Worm (Caenorhabditis elegans) whole organism, L2 larva: ENCODE results near the gene F38A1.11.

Source experiments
- C34F6.9 ChIP-seq: fragments of 150-350 bp; optimal IDR thresholded peaks from 2 replicates; lab custom pipeline; 2014; ENCODE audit warnings: missing biosample characterization, missing genetic modification characterization
- F13H6.1 ChIP-seq: sonication (generic microtip); optimal IDR thresholded peaks from 2 replicates; lab custom pipeline; 2016; ENCODE audit warnings: missing genetic modification characterization, missing compliant biosample characterization
- R02D3.7 ChIP-seq: fragments of 150-350 bp; optimal IDR thresholded peaks from 2 replicates; lab custom pipeline; 2014; ENCODE audit warnings: missing biosample characterization, missing genetic modification characterization
- ZK546.5 ChIP-seq: sonication (generic microtip); optimal IDR thresholded peaks from 2 replicates; lab custom pipeline; 2017; ENCODE audit warnings: missing biosample characterization, missing genetic modification characterization
- alr-1 ChIP-seq: fragments of 150-350 bp; optimal IDR thresholded peaks from 2 replicates; lab custom pipeline; 2014; ENCODE audit warnings: missing biosample characterization, missing genetic modification characterization
- aly-2 ChIP-seq: fragments of 150-350 bp; optimal IDR thresholded peaks from 2 replicates; lab custom pipeline; 2014; ENCODE audit warnings: missing biosample characterization, missing genetic modification characterization
- crh-2 ChIP-seq: sonication (generic microtip); optimal IDR thresholded peaks from 2 replicates; lab custom pipeline; 2017; ENCODE audit warnings: missing biosample characterization, missing genetic modification characterization
- egl-27 ChIP-seq: sonication (generic microtip); optimal IDR thresholded peaks from 3 replicates; lab custom pipeline; 2017; ENCODE audit warnings: missing biosample characterization, missing genetic modification reagents, missing genetic modification characterization
- elt-1 ChIP-seq: fragments of 150-350 bp; optimal IDR thresholded peaks from 2 replicates; lab custom pipeline; 2014; ENCODE audit warnings: missing biosample characterization, missing genetic modification characterization
- fos-1 ChIP-seq: fragments of 150-350 bp; optimal IDR thresholded peaks from 2 replicates; lab custom pipeline; 2014; ENCODE audit warnings: missing biosample characterization, missing genetic modification characterization
- gmeb-1 ChIP-seq: fragments of 150-350 bp; optimal IDR thresholded peaks from 2 replicates; lab custom pipeline; 2014; ENCODE audit warnings: missing biosample characterization, missing genetic modification characterization
- lin-11 ChIP-seq: fragments of 150-350 bp; sonication (generic microtip); optimal IDR thresholded peaks from 2 replicates; lab custom pipeline; 2014; ENCODE audit warnings: missing biosample characterization, missing genetic modification characterization, inconsistent platforms, mixed read lengths
- lin-13 ChIP-seq: fragments of 150-350 bp; optimal IDR thresholded peaks from 2 replicates; lab custom pipeline; 2014; ENCODE audit warnings: missing biosample characterization, missing genetic modification reagents, missing genetic modification characterization
- lin-39 ChIP-seq: fragments of 150-350 bp; optimal IDR thresholded peaks from 2 replicates; lab custom pipeline; 2014; ENCODE audit warnings: missing biosample characterization, missing genetic modification reagents, missing genetic modification characterization
- lsy-2 ChIP-seq, 2 experiments: fragments of 150-350 bp in 1 of 2; sonication (generic microtip) in 1 of 2; optimal IDR thresholded peaks; 2 replicates each; lab custom pipeline; 2014 to 2017; ENCODE audit warnings: missing biosample characterization in 2 of 2, missing genetic modification characterization in 2 of 2
- mdl-1 ChIP-seq, 2 experiments: fragments of 150-350 bp in 1 of 2; sonication (generic microtip) in 1 of 2; optimal IDR thresholded peaks; 2 replicates each; lab custom pipeline; 2017; ENCODE audit warnings: missing biosample characterization in 2 of 2, missing genetic modification characterization in 2 of 2
- nhr-11 ChIP-seq: fragments of 150-350 bp; optimal IDR thresholded peaks from 2 replicates; lab custom pipeline; 2014; ENCODE audit warnings: missing biosample characterization, missing genetic modification characterization
- nhr-12 ChIP-seq: fragments of 150-350 bp; optimal IDR thresholded peaks from 2 replicates; lab custom pipeline; 2014; ENCODE audit warnings: missing biosample characterization, missing genetic modification characterization
- nhr-21 ChIP-seq: fragments of 150-350 bp; optimal IDR thresholded peaks from 2 replicates; lab custom pipeline; 2014; ENCODE audit warnings: missing biosample characterization, missing genetic modification characterization
- nhr-23 ChIP-seq: fragments of 150-350 bp; optimal IDR thresholded peaks from 2 replicates; lab custom pipeline; 2014; ENCODE audit warnings: missing biosample characterization, missing genetic modification reagents, missing genetic modification characterization
- nhr-237 ChIP-seq: fragments of 150-350 bp; optimal IDR thresholded peaks from 2 replicates; lab custom pipeline; 2014; ENCODE audit warnings: missing biosample characterization, missing genetic modification characterization
- nhr-25 ChIP-seq: fragments of 150-350 bp; sonication (generic microtip); optimal IDR thresholded peaks from 3 replicates; lab custom pipeline; 2014; ENCODE audit warnings: missing biosample characterization, missing genetic modification characterization
- nhr-77 ChIP-seq: fragments of 150-350 bp; optimal IDR thresholded peaks from 2 replicates; lab custom pipeline; 2014; ENCODE audit warnings: missing biosample characterization, missing genetic modification characterization
- sem-4 ChIP-seq: fragments of 150-350 bp; optimal IDR thresholded peaks from 2 replicates; lab custom pipeline; 2014; ENCODE audit warnings: missing biosample characterization, missing genetic modification reagents, missing genetic modification characterization
- sma-3 ChIP-seq: sonication (generic microtip); optimal IDR thresholded peaks from 2 replicates; lab custom pipeline; 2016; ENCODE audit warnings: missing genetic modification reagents, missing genetic modification characterization, missing compliant biosample characterization
- sma-9 ChIP-seq, 2 experiments: fragments of 150-350 bp in 1 of 2; sonication (generic microtip) in 1 of 2; optimal IDR thresholded peaks; 2 replicates each; lab custom pipeline; 2014 to 2016; ENCODE audit warnings: missing genetic modification characterization in 2 of 2, mild to moderate bottlenecking in 1 of 2, missing biosample characterization in 1 of 2, missing compliant biosample characterization in 1 of 2, missing genetic modification reagents in 1 of 2, moderate library complexity in 1 of 2
- unc-39 ChIP-seq: fragments of 150-350 bp; optimal IDR thresholded peaks from 2 replicates; lab custom pipeline; 2014; ENCODE audit warnings: missing biosample characterization, missing genetic modification characterization
- unc-55 ChIP-seq: fragments of 150-350 bp; sonication (generic microtip); optimal IDR thresholded peaks from 3 replicates; lab custom pipeline; 2014; ENCODE audit warnings: missing biosample characterization, missing genetic modification reagents, missing genetic modification characterization
- unc-62 ChIP-seq: fragments of 150-350 bp; optimal IDR thresholded peaks from 2 replicates; lab custom pipeline; 2014; ENCODE audit warnings: missing biosample characterization, missing genetic modification reagents, missing genetic modification characterization
- zag-1 ChIP-seq: fragments of 150-350 bp; optimal IDR thresholded peaks from 2 replicates; lab custom pipeline; 2014; ENCODE audit warnings: missing biosample characterization, missing genetic modification characterization
- ztf-1 ChIP-seq: fragments of 200-800 bp; sonication (Bioruptor generic); conservative IDR thresholded peaks from 2 replicates; pipeline ENCODE4 v1.3.6; 2022; ENCODE audit warnings: missing genetic modification characterization, missing compliant biosample characterization
- ztf-11 ChIP-seq: sonication (generic microtip); optimal IDR thresholded peaks from 2 replicates; lab custom pipeline; 2017; ENCODE audit warnings: missing biosample characterization, missing genetic modification characterization

Gene F38A1.11

ce11 chrIV:1246762-1247436, at the start of gene F38A1.11, which contains the start of gene clec-165:
Gene F38A1.11, plus strand, starts transcription at chrIV:1247386.
Gene clec-165, minus strand, starts transcription at chrIV:1246886.
- no peak for TF ChIP-seq C34F6.9 (tag; lab: Kevin White, UChicago)
- peak; percentile 15 for TF ChIP-seq fos-1

- TF ChIP-seq lin-13 (GFP tag; lab: Kevin White, UChicago): no peak
- no peak for TF ChIP-seq zag-1 (tag; lab: Kevin White, UChicago)
- TF ChIP-seq egl-27 (tag; lab: Kevin White, UChicago): no peak
- no peak for TF ChIP-seq sem-4 (tag; lab: Kevin White, UChicago)
Measured at ce11 chrIV:1199501-1199900, 47.7 kb upstream of the F38A1.11 start.

ce11 chrIV:1204870-1205269, 42.3 kb upstream of the F38A1.11 start, which contains the start of gene dsl-2:
Gene dsl-2, minus strand, starts transcription at chrIV:1204970.
- TF ChIP-seq crh-2 (tag; lab: Kevin White, UChicago) (no peak), elt-1 (tag; lab: Kevin White, UChicago) (no peak), R02D3.7 (tag; lab: Kevin White, UChicago) (no peak), nhr-77 (no peak), sma-9 (GFP tag; optimal IDR thresholded peaks at IDR 0.05; lab: Kevin White, UChicago) (no peak), sma-9 (tag; optimal IDR thresholded peaks at IDR 0.05; lab: Kevin White, UChicago) (no peak)

ce11 chrIV:1207980-1208379, 39.2 kb upstream of the F38A1.11 start, which contains the start of gene dsl-1:
Gene dsl-1, minus strand, starts transcription at chrIV:1208080.
- no peak for TF ChIP-seq nhr-11 (tag; lab: Kevin White, UChicago)
- TF ChIP-seq nhr-237: no peak
- TF ChIP-seq sma-3 (GFP tag; lab: Kevin White, UChicago): no peak
- no peak for TF ChIP-seq gmeb-1
- TF ChIP-seq crh-2 (tag; lab: Kevin White, UChicago): no peak
- no peak for TF ChIP-seq alr-1 (tag; lab: Kevin White, UChicago)
- TF ChIP-seq ZK546.5 (tag; lab: Kevin White, UChicago): no peak
- no peak for TF ChIP-seq lin-11
- TF ChIP-seq unc-55 (GFP tag; lab: Kevin White, UChicago): no peak
- no peak for TF ChIP-seq unc-39 (tag; lab: Kevin White, UChicago)
- TF ChIP-seq C34F6.9 (tag; lab: Kevin White, UChicago): no peak
- TF ChIP-seq nhr-23 (tag; lab: Kevin White, UChicago): no peak
- no peak for TF ChIP-seq nhr-21 (tag; lab: Kevin White, UChicago)
- TF ChIP-seq unc-62 (GFP tag; lab: Kevin White, UChicago): no peak
- TF ChIP-seq ztf-11 (tag; lab: Kevin White, UChicago): no peak
- TF ChIP-seq lin-39: no peak
- no peak for TF ChIP-seq sma-9 (GFP tag; optimal IDR thresholded peaks at IDR 0.05; lab: Kevin White, UChicago)
- no peak for TF ChIP-seq sma-9 (tag; optimal IDR thresholded peaks at IDR 0.05; lab: Kevin White, UChicago)
- no peak for TF ChIP-seq nhr-12

- no peak for TF ChIP-seq sma-3 (GFP tag; lab: Kevin White, UChicago)
- no peak for TF ChIP-seq F13H6.1
- no peak for TF ChIP-seq ztf-11 (tag; lab: Kevin White, UChicago)
- TF ChIP-seq mdl-1 (tag; optimal IDR thresholded peaks at IDR 0.05; lab: Kevin White, UChicago): no peak
- no peak for TF ChIP-seq unc-39 (tag; lab: Kevin White, UChicago)
- no peak for TF ChIP-seq crh-2 (tag; lab: Kevin White, UChicago)
Measured at ce11 chrIV:1209320-1209719, 37.9 kb upstream of the F38A1.11 start.

ce11 chrIV:1209813-1210212, 37.4 kb upstream of the F38A1.11 start:
- TF ChIP-seq sma-3 (GFP tag; lab: Kevin White, UChicago) (no peak), gmeb-1 (no peak), nhr-25 (tag; lab: Kevin White, UChicago) (no peak), lsy-2 (tag; optimal IDR thresholded peaks at IDR 0.05; lab: Kevin White, UChicago) (no peak), ztf-1 (no peak), nhr-23 (tag; lab: Kevin White, UChicago) (no peak), aly-2 (no peak), unc-62 (GFP tag; lab: Kevin White, UChicago) (no peak)
